Fruit fly (Drosophila melanogaster) whole organism, embryonic: ENCODE data around the gene dre4.

Experiments
- Blimp-1 ChIP-seq: fragments of 200-800 bp; sonication (Bioruptor generic); optimal IDR thresholded peaks from 3 replicates; lab custom pipeline; 2018; ENCODE audit warnings: missing biosample characterization, missing genetic modification characterization, mild to moderate bottlenecking, moderate library complexity, missing genetic modification reagents
- CG10267 ChIP-seq: fragments of 200-800 bp; sonication (Bioruptor generic); optimal IDR thresholded peaks from 2 replicates; lab custom pipeline; 2018; ENCODE audit warnings: missing biosample characterization, mild to moderate bottlenecking, missing genetic modification characterization, moderate library complexity
- CG1233 ChIP-seq: fragments of 200-800 bp; sonication (Bioruptor generic); optimal IDR thresholded peaks from 4 replicates; lab custom pipeline; 2018; ENCODE audit warnings: missing biosample characterization, mild to moderate bottlenecking, missing genetic modification characterization
- CG12659 ChIP-seq: fragments of 200-800 bp; sonication (Bioruptor generic); optimal IDR thresholded peaks from 3 replicates; lab custom pipeline; 2017; ENCODE audit warnings: mild to moderate bottlenecking, missing biosample characterization, missing genetic modification reagents, missing genetic modification characterization
- CG12769 ChIP-seq: fragments of 200-800 bp; sonication (Bioruptor generic); optimal IDR thresholded peaks from 2 replicates; lab custom pipeline; 2019; ENCODE audit warnings: missing biosample characterization, mild to moderate bottlenecking, missing genetic modification characterization, moderate library complexity
- CG13123 ChIP-seq: fragments of 200-800 bp; sonication (Bioruptor generic); optimal IDR thresholded peaks from 2 replicates; lab custom pipeline; 2016; ENCODE audit warnings: missing biosample characterization, missing genetic modification characterization
- CG1529 ChIP-seq: fragments of 200-800 bp; sonication (Bioruptor generic); optimal IDR thresholded peaks from 3 replicates; lab custom pipeline; 2018; ENCODE audit warnings: missing biosample characterization, missing genetic modification characterization
- CG2199 ChIP-seq: fragments of 200-800 bp; sonication (Bioruptor generic); IDR thresholded peaks from 3 replicates; pipeline ENCODE4 v1.3.6; 2022; ENCODE audit warnings: missing biosample characterization, missing genetic modification characterization
- CG30403 ChIP-seq: fragments of 200-800 bp; sonication (Bioruptor generic); optimal IDR thresholded peaks from 3 replicates; lab custom pipeline; 2016; ENCODE audit warnings: missing biosample characterization, missing genetic modification characterization
- CG31388 ChIP-seq: fragments of 200-800 bp; sonication (Bioruptor generic); optimal IDR thresholded peaks from 2 replicates; lab custom pipeline; 2016; ENCODE audit warnings: missing biosample characterization, missing genetic modification characterization
- CG33213 ChIP-seq: fragments of 200-800 bp; sonication (Bioruptor generic); optimal IDR thresholded peaks from 3 replicates; lab custom pipeline; 2016; ENCODE audit warnings: missing biosample characterization, missing genetic modification characterization
- CG3407 ChIP-seq: fragments of 200-800 bp; sonication (Bioruptor generic); optimal IDR thresholded peaks from 2 replicates; lab custom pipeline; 2018; ENCODE audit warnings: missing biosample characterization, mild to moderate bottlenecking, missing genetic modification characterization
- CG3847 ChIP-seq: fragments of 200-800 bp; sonication (Bioruptor generic); IDR thresholded peaks from 2 replicates; pipeline ENCODE4 v1.3.6; 2022; ENCODE audit warnings: missing biosample characterization, missing genetic modification characterization
- CG4282 ChIP-seq: fragments of 200-800 bp; sonication (Bioruptor generic); optimal IDR thresholded peaks from 2 replicates; lab custom pipeline; 2016; ENCODE audit warnings: missing biosample characterization, missing genetic modification characterization
- CG4854 ChIP-seq: fragments of 200-800 bp; sonication (Bioruptor generic); optimal IDR thresholded peaks from 2 replicates; lab custom pipeline; 2016; ENCODE audit warnings: missing biosample characterization, missing genetic modification characterization, inconsistent platforms
- CG6654 ChIP-seq: fragments of 200-800 bp; sonication (Bioruptor generic); optimal IDR thresholded peaks from 2 replicates; lab custom pipeline; 2017; ENCODE audit warnings: missing biosample characterization, mild to moderate bottlenecking, missing genetic modification characterization
- CG6689 ChIP-seq: fragments of 200-800 bp; sonication (Bioruptor generic); IDR thresholded peaks from 2 replicates; pipeline ENCODE4 v1.3.6; 2022; ENCODE audit warnings: missing biosample characterization, missing genetic modification characterization
- CG6791 ChIP-seq: fragments of 200-800 bp; sonication (Bioruptor generic); IDR thresholded peaks from 3 replicates; pipeline ENCODE4 v1.3.6; 2022; ENCODE audit warnings: missing biosample characterization, missing genetic modification characterization; ENCODE audit not compliant: partially characterized antibody
- CG7271 ChIP-seq: fragments of 200-800 bp; sonication (Bioruptor generic); optimal IDR thresholded peaks from 2 replicates; lab custom pipeline; 2018; ENCODE audit warnings: missing biosample characterization, mild to moderate bottlenecking, missing genetic modification characterization, moderate library complexity
- CG9609 ChIP-seq: fragments of 200-800 bp; sonication (Bioruptor generic); optimal IDR thresholded peaks from 3 replicates; lab custom pipeline; 2016; ENCODE audit warnings: missing biosample characterization, missing genetic modification characterization
- CG9932 ChIP-seq: fragments of 200-800 bp; sonication (Bioruptor generic); IDR thresholded peaks from 2 replicates; pipeline ENCODE4 v1.3.6; 2022; ENCODE audit warnings: missing biosample characterization, missing genetic modification characterization
- Chrac-16 ChIP-seq: fragments of 200-800 bp; sonication (Bioruptor generic); optimal IDR thresholded peaks from 3 replicates; lab custom pipeline; 2016; ENCODE audit warnings: missing biosample characterization, missing genetic modification characterization
- Dp ChIP-seq: fragments of 200-800 bp; sonication (Bioruptor generic); optimal IDR thresholded peaks from 2 replicates; lab custom pipeline; 2018; ENCODE audit warnings: missing biosample characterization, mild to moderate bottlenecking, missing genetic modification characterization, moderate library complexity
- E2f2 ChIP-seq: fragments of 200-800 bp; sonication (Bioruptor generic); IDR thresholded peaks from 2 replicates; pipeline ENCODE4 v1.3.6; 2022; ENCODE audit warnings: missing biosample characterization, missing genetic modification characterization
- Eip74EF ChIP-seq, 2 experiments: fragments of 200-800 bp in 1 of 2; fragments of >200 bp in 1 of 2; sonication (Bioruptor generic) in 1 of 2; optimal IDR thresholded peaks; 2 replicates each; lab custom pipeline; 2017 to 2019; ENCODE audit warnings: missing biosample characterization in 2 of 2, missing genetic modification characterization in 2 of 2, mild to moderate bottlenecking in 1 of 2, moderate library complexity in 1 of 2
- Elba2 ChIP-seq: fragments of 200-800 bp; sonication (Bioruptor generic); optimal IDR thresholded peaks from 3 replicates; lab custom pipeline; 2016; ENCODE audit warnings: missing biosample characterization, missing genetic modification characterization
- Mrtf ChIP-seq: fragments of 200-800 bp; sonication (Bioruptor generic); IDR thresholded peaks from 3 replicates; pipeline ENCODE4 v1.3.6; 2022; ENCODE audit warnings: missing biosample characterization, missing genetic modification characterization
- Nf-YA ChIP-seq: fragments of 200-800 bp; sonication (Bioruptor generic); IDR thresholded peaks from 2 replicates; pipeline ENCODE4 v1.3.6; 2022; ENCODE audit warnings: missing biosample characterization, missing genetic modification characterization
- Opbp ChIP-seq: fragments of 200-800 bp; sonication (Bioruptor generic); IDR thresholded peaks from 3 replicates; pipeline ENCODE4 v1.3.6; 2022; ENCODE audit warnings: missing biosample characterization, missing genetic modification characterization; ENCODE audit not compliant: partially characterized antibody
- PHDP ChIP-seq: fragments of 200-800 bp; sonication (Bioruptor generic); optimal IDR thresholded peaks from 3 replicates; lab custom pipeline; 2018; ENCODE audit warnings: missing biosample characterization, mild to moderate bottlenecking, missing genetic modification characterization, moderate library complexity
- Ravus ChIP-seq: fragments of 200-800 bp; sonication (Bioruptor generic); IDR thresholded peaks from 2 replicates; pipeline ENCODE4 v1.3.6; 2022; ENCODE audit warnings: missing biosample characterization, missing genetic modification characterization
- Rx ChIP-seq: fragments of 200-800 bp; sonication (Bioruptor generic); IDR thresholded peaks from 2 replicates; pipeline ENCODE4 v1.3.6; 2022; ENCODE audit warnings: missing biosample characterization, missing genetic modification characterization
- al ChIP-seq: fragments of 200-800 bp; sonication (Bioruptor generic); IDR thresholded peaks from 2 replicates; pipeline ENCODE4 v1.3.6; 2022; ENCODE audit warnings: missing biosample characterization, missing genetic modification characterization
- corto ChIP-seq: fragments of 200-800 bp; sonication (Bioruptor generic); optimal IDR thresholded peaks from 2 replicates; lab custom pipeline; 2016; ENCODE audit warnings: missing biosample characterization, mild to moderate bottlenecking, missing genetic modification characterization, moderate library complexity
- cwo ChIP-seq: fragments of 200-800 bp; sonication (Bioruptor generic); optimal IDR thresholded peaks from 3 replicates; lab custom pipeline; 2017; ENCODE audit warnings: missing biosample characterization, missing genetic modification characterization, mild to moderate bottlenecking, moderate library complexity, missing genetic modification reagents
- fd64A ChIP-seq: fragments of 200-800 bp; sonication (Bioruptor generic); optimal IDR thresholded peaks from 3 replicates; lab custom pipeline; 2018; ENCODE audit warnings: missing biosample characterization, mild to moderate bottlenecking, missing genetic modification characterization
- fru ChIP-seq: fragments of >200 bp; optimal IDR thresholded peaks from 2 replicates; lab custom pipeline; 2017
- gfzf ChIP-seq: fragments of 200-800 bp; sonication (Bioruptor generic); optimal IDR thresholded peaks from 2 replicates; lab custom pipeline; 2016; ENCODE audit warnings: missing biosample characterization, mild to moderate bottlenecking, missing genetic modification characterization, moderate library complexity
- hth ChIP-seq: fragments of >200 bp; optimal IDR thresholded peaks from 2 replicates; lab custom pipeline; 2017; ENCODE audit warnings: inconsistent platforms
- jigr1 ChIP-seq: fragments of 200-800 bp; sonication (Bioruptor generic); IDR thresholded peaks from 3 replicates; pipeline ENCODE4 v1.3.6; 2022; ENCODE audit warnings: missing biosample characterization, missing genetic modification characterization
- nmo ChIP-seq: fragments of 200-800 bp; sonication (Bioruptor generic); optimal IDR thresholded peaks from 2 replicates; lab custom pipeline; 2018; ENCODE audit warnings: missing biosample characterization, mild to moderate bottlenecking, missing genetic modification characterization, moderate library complexity
- p53 ChIP-seq: fragments of 200-800 bp; sonication (Bioruptor generic); optimal IDR thresholded peaks from 2 replicates; lab custom pipeline; 2016; ENCODE audit warnings: missing biosample characterization, missing genetic modification characterization
- prd ChIP-seq, 3 experiments: fragments of >200 bp in 2 of 3; fragments of 200-800 bp in 1 of 3; sonication (Bioruptor generic) in 1 of 3; optimal IDR thresholded peaks in 2 of 3; IDR thresholded peaks in 1 of 3; 2 replicates in 2 of 3; 3 replicates in 1 of 3; pipeline versions ENCODE4 v1.3.6 to Lab custom; 2017 to 2022; ENCODE audit warnings: missing biosample characterization in 1 of 3, missing genetic modification characterization in 1 of 3
- tgo ChIP-seq: fragments of 200-800 bp; sonication (Bioruptor generic); IDR thresholded peaks from 3 replicates; pipeline ENCODE4 v1.3.6; 2022; ENCODE audit warnings: missing biosample characterization, missing genetic modification characterization
- toy ChIP-seq: fragments of 200-800 bp; sonication (Bioruptor generic); IDR thresholded peaks from 2 replicates; pipeline ENCODE4 v1.3.6; 2022; ENCODE audit warnings: missing biosample characterization, missing genetic modification characterization
- wor ChIP-seq: fragments of 200-800 bp; sonication (Bioruptor generic); IDR thresholded peaks from 2 replicates; pipeline ENCODE4 v1.3.6; 2022; ENCODE audit warnings: missing biosample characterization, missing genetic modification characterization
- yki ChIP-seq: fragments of >200 bp; optimal IDR thresholded peaks from 3 replicates; lab custom pipeline; 2018

Gene dre4

DNA sequence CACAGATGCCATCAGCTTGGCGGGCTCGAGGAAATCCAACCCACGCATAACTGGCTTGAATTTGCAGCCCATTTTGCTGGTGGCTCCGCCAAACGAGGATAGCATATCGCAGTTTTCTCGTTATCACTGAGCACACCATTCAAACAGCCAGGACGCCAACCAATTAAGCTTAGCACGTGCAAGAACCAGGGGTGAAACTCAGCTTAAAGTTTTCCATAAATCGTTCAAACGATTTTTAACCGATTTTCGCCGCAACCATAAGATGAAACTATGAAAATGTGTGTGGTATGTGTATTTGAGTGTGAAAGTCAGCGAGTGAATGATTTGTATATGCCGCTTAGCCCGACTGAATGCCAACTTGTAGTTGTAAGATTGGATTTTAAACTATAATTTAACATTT is 14.8 kb upstream of the dre4 start (continued):
- TF ChIP-seq gfzf (GFP tag; lab: Kevin White, UChicago) (peak; percentile 47), CG2199 (GFP tag; lab: Robert Waterston, UW) (peak; percentile 58; the same call in 2 of the 3 replicates), E2f2 (GFP tag; lab: Robert Waterston, UW) (peak; percentile 87), CG3407 (GFP tag; lab: Kevin White, UChicago) (no peak), CG4854 (GFP tag; lab: Kevin White, UChicago) (no peak), Dp (GFP tag; lab: Kevin White, UChicago) (peak; percentile 82), fd64A (GFP tag; lab: Kevin White, UChicago) (no peak), al (no peak), CG3847 (GFP tag; lab: Robert Waterston, UW) (peak; percentile 26; the same call in 1 of the 2 replicates), CG6654 (GFP tag; lab: Kevin White, UChicago) (peak; percentile 9), CG6689 (GFP tag; lab: Robert Waterston, UW) (no peak), CG12769 (tag; lab: Kevin White, UChicago) (peak; percentile 17), Opbp (GFP tag; lab: Robert Waterston, UW) (peak; percentile 21; the same call in 1 of the 3 replicates)

DNA sequence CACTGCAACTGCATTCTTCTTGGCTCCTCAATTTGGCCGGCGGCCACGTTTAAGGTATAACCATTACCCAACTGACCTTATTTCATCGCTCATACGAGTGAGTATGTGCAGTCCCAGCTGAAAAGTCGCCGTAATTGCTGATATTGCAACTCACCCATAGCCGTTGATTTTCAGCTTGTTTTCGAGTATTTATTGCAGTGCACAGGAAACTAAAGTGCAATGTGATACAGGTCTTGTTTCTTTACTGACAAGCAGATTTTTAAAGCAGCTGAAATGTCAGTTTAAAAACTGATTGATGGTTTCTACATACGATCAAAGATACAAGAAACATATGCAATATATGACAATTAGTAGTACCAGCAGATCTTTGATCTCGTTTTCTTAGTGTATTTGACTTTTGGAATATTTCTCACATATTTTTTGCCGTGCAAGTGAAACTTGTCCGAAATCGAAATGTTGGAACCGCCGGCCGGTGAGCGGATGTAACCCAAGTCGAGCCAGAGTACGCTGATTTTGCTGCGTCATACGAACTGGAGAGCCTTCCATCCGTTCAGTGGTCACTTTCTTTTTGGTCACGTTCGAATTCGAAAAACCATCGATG is 11.9 kb upstream of the dre4 start:
- TF ChIP-seq jigr1 (GFP tag; lab: Robert Waterston, UW) (no peak), CG9932 (GFP tag; lab: Robert Waterston, UW) (no peak), Blimp-1 (GFP tag; lab: Kevin White, UChicago) (peak; percentile 22), corto (GFP tag; lab: Kevin White, UChicago) (no peak), wor (GFP tag; lab: Robert Waterston, UW) (no peak), CG1529 (no peak), CG7271 (no peak)

DNA sequence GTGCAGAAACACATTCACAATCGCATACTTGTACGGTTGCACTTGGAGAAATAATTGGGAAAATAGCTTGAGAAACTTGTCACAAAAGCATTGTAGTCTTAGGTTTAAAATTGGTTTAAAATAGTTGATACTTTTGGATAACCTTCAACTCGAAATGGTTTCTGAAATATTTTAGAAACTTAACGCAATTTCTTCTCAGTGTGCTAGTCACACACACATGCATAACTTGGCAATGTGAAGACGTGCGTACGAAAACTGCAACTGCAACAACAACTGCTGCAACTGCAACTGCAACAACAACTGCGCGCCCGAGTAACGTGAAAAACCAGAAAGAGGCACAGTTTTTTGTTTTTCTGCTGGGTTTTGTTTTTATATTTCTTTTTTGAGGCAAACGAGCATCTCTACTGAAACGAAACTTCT is 10.0 kb upstream of the dre4 start:
- TF ChIP-seq CG1233 (GFP tag; lab: Kevin White, UChicago) (peak; percentile 80), CG31388 (GFP tag; lab: Kevin White, UChicago) (peak; percentile 71), Opbp (GFP tag; lab: Robert Waterston, UW) (no peak), fru (lab: Kevin White, UChicago) (no peak), Chrac-16 (GFP tag; lab: Kevin White, UChicago) (peak; percentile 81), Elba2 (GFP tag; lab: Kevin White, UChicago) (peak; percentile 83), CG33213 (GFP tag; lab: Kevin White, UChicago) (peak; percentile 78), prd (optimal IDR thresholded peaks at IDR 0.05; lab: Kevin White, UChicago) (no peak), prd (GFP tag; IDR thresholded peaks at IDR 0.05; lab: Robert Waterston, UW) (peak; percentile 97), CG13123 (GFP tag; lab: Kevin White, UChicago) (peak; percentile 58), CG10267 (peak; percentile 76), Eip74EF (GFP tag; optimal IDR thresholded peaks at IDR 0.05; lab: Kevin White, UChicago) (peak in 1 of 2 experiments; percentile 66), CG6791 (GFP tag; lab: Robert Waterston, UW) (no peak), CG30403 (GFP tag; lab: Kevin White, UChicago) (peak; percentile 78), hth (lab: Kevin White, UChicago) (no peak), Blimp-1 (GFP tag; lab: Kevin White, UChicago) (peak; percentile 83), CG12659 (GFP tag; lab: Kevin White, UChicago) (peak; percentile 66), tgo (peak; percentile 78), yki (no peak), CG4282 (peak; percentile 67), toy (GFP tag; lab: Robert Waterston, UW) (no peak), Nf-YA (peak; percentile 76), Ravus (GFP tag; lab: Robert Waterston, UW) (peak; percentile 73), PHDP (tag; lab: Kevin White, UChicago) (peak; percentile 66), CG9609 (peak; percentile 79), nmo (GFP tag; lab: Kevin White, UChicago) (peak; percentile 89), cwo (GFP tag; lab: Kevin White, UChicago) (peak; percentile 41), p53 (GFP tag; lab: Kevin White, UChicago) (peak; percentile 54), Mrtf (GFP tag; lab: Robert Waterston, UW) (peak; percentile 63; the same call in 2 of the 3 replicates), Rx (GFP tag; lab: Robert Waterston, UW) (peak; percentile 83)
